Fruit fly (Drosophila melanogaster) whole organism, embryonic: ENCODE data around the gene CG12659.

Experiments used
- Abd-B ChIP-seq: fragments of 200-800 bp; sonication (Bioruptor generic); optimal IDR thresholded peaks from 2 replicates; lab custom pipeline; 2018; ENCODE audit warnings: missing biosample characterization, mild to moderate bottlenecking, missing genetic modification characterization, moderate library complexity
- Aef1 ChIP-seq: fragments of 200-800 bp; sonication (Bioruptor generic); IDR thresholded peaks from 3 replicates; pipeline ENCODE4 v1.3.6; 2022; ENCODE audit warnings: missing biosample characterization, missing genetic modification characterization
- Blimp-1 ChIP-seq: fragments of 200-800 bp; sonication (Bioruptor generic); optimal IDR thresholded peaks from 3 replicates; lab custom pipeline; 2018; ENCODE audit warnings: missing biosample characterization, missing genetic modification characterization, mild to moderate bottlenecking, moderate library complexity, missing genetic modification reagents
- C15 ChIP-seq: fragments of 200-800 bp; sonication (Bioruptor generic); IDR thresholded peaks from 3 replicates; pipeline ENCODE4 v1.3.6; 2022; ENCODE audit warnings: missing biosample characterization, missing genetic modification characterization
- CG10209 ChIP-seq: fragments of 200-800 bp; sonication (Bioruptor generic); optimal IDR thresholded peaks from 3 replicates; lab custom pipeline; 2017; ENCODE audit warnings: missing biosample characterization, mild to moderate bottlenecking, missing genetic modification characterization, missing genetic modification reagents
- CG12391 ChIP-seq: fragments of 200-800 bp; sonication (Bioruptor generic); optimal IDR thresholded peaks from 3 replicates; lab custom pipeline; 2018; ENCODE audit warnings: missing biosample characterization, mild to moderate bottlenecking, missing genetic modification characterization, moderate library complexity
- CG12769 ChIP-seq: fragments of 200-800 bp; sonication (Bioruptor generic); optimal IDR thresholded peaks from 2 replicates; lab custom pipeline; 2019; ENCODE audit warnings: missing biosample characterization, mild to moderate bottlenecking, missing genetic modification characterization, moderate library complexity
- CG12942 ChIP-seq: fragments of 200-800 bp; sonication (Bioruptor generic); optimal IDR thresholded peaks from 3 replicates; lab custom pipeline; 2016; ENCODE audit warnings: missing biosample characterization, missing genetic modification characterization
- CG13624 ChIP-seq: fragments of 200-800 bp; sonication (Bioruptor generic); optimal IDR thresholded peaks from 2 replicates; lab custom pipeline; 2016; ENCODE audit warnings: missing biosample characterization, missing genetic modification characterization
- CG14050 ChIP-seq: fragments of 200-800 bp; sonication (Bioruptor generic); IDR thresholded peaks from 3 replicates; pipeline ENCODE4 v1.3.6; 2022; ENCODE audit warnings: missing biosample characterization, missing genetic modification characterization
- CG14441 ChIP-seq: fragments of 200-800 bp; sonication (Bioruptor generic); IDR thresholded peaks from 2 replicates; pipeline ENCODE4 v1.3.6; 2022; ENCODE audit warnings: missing biosample characterization, missing genetic modification characterization
- CG14710 ChIP-seq: fragments of 200-800 bp; sonication (Bioruptor generic); optimal IDR thresholded peaks from 3 replicates; lab custom pipeline; 2019; ENCODE audit warnings: missing biosample characterization, mild to moderate bottlenecking, missing genetic modification characterization, moderate library complexity
- CG15479 ChIP-seq: fragments of 200-800 bp; sonication (Bioruptor generic); optimal IDR thresholded peaks from 3 replicates; lab custom pipeline; 2019; ENCODE audit warnings: missing biosample characterization, mild to moderate bottlenecking, missing genetic modification characterization, moderate library complexity
- CG17328 ChIP-seq: fragments of 200-800 bp; sonication (Bioruptor generic); IDR thresholded peaks from 2 replicates; pipeline ENCODE4 v1.3.6; 2022; ENCODE audit warnings: missing biosample characterization, missing genetic modification characterization
- CG17568 ChIP-seq: fragments of 200-800 bp; sonication (Bioruptor generic); optimal IDR thresholded peaks from 2 replicates; lab custom pipeline; 2018; ENCODE audit warnings: missing biosample characterization, mild to moderate bottlenecking, missing genetic modification characterization, moderate library complexity
- CG18599 ChIP-seq: fragments of 200-800 bp; sonication (Bioruptor generic); optimal IDR thresholded peaks from 3 replicates; lab custom pipeline; 2017; ENCODE audit warnings: missing biosample characterization, missing genetic modification characterization, mild to moderate bottlenecking, moderate library complexity, missing genetic modification reagents
- CG33557 ChIP-seq: fragments of 200-800 bp; sonication (Bioruptor generic); optimal IDR thresholded peaks from 2 replicates; lab custom pipeline; 2019; ENCODE audit warnings: missing biosample characterization, mild to moderate bottlenecking, missing genetic modification characterization, moderate library complexity
- CG3847 ChIP-seq: fragments of 200-800 bp; sonication (Bioruptor generic); IDR thresholded peaks from 2 replicates; pipeline ENCODE4 v1.3.6; 2022; ENCODE audit warnings: missing biosample characterization, missing genetic modification characterization
- CG6654 ChIP-seq: fragments of 200-800 bp; sonication (Bioruptor generic); optimal IDR thresholded peaks from 2 replicates; lab custom pipeline; 2017; ENCODE audit warnings: missing biosample characterization, mild to moderate bottlenecking, missing genetic modification characterization
- CG8944 ChIP-seq: fragments of 200-800 bp; sonication (Bioruptor generic); optimal IDR thresholded peaks from 3 replicates; lab custom pipeline; 2016; ENCODE audit warnings: missing biosample characterization, missing genetic modification characterization
- CTCF ChIP-seq: fragments of 200-800 bp; sonication (Bioruptor generic); optimal IDR thresholded peaks from 2 replicates; lab custom pipeline; 2017; ENCODE audit warnings: missing biosample characterization, mild to moderate bottlenecking, missing genetic modification characterization, moderate library complexity
- CrebB ChIP-seq: fragments of 200-800 bp; sonication (Bioruptor generic); optimal IDR thresholded peaks from 3 replicates; lab custom pipeline; 2018; ENCODE audit warnings: missing biosample characterization, mild to moderate bottlenecking, missing genetic modification characterization
- Drgx ChIP-seq: fragments of 200-800 bp; sonication (Bioruptor generic); IDR thresholded peaks from 2 replicates; pipeline ENCODE4 v1.3.6; 2022; ENCODE audit warnings: missing biosample characterization, missing genetic modification characterization
- Fer3 ChIP-seq: fragments of 200-800 bp; sonication (Bioruptor generic); optimal IDR thresholded peaks from 2 replicates; lab custom pipeline; 2018; ENCODE audit warnings: missing biosample characterization, mild to moderate bottlenecking, missing genetic modification characterization, moderate library complexity
- HLH54F ChIP-seq: fragments of 200-800 bp; sonication (Bioruptor generic); optimal IDR thresholded peaks from 3 replicates; lab custom pipeline; 2016; ENCODE audit warnings: missing biosample characterization, missing genetic modification characterization
- Hey ChIP-seq: fragments of 200-800 bp; sonication (Bioruptor generic); optimal IDR thresholded peaks from 3 replicates; lab custom pipeline; 2018; ENCODE audit warnings: missing biosample characterization, mild to moderate bottlenecking, missing genetic modification characterization
- Mad ChIP-seq: fragments of 200-800 bp; sonication (Bioruptor generic); optimal IDR thresholded peaks from 2 replicates; lab custom pipeline; 2016; ENCODE audit warnings: missing biosample characterization, missing genetic modification characterization
- Oli ChIP-seq: fragments of 200-800 bp; sonication (Bioruptor generic); optimal IDR thresholded peaks from 2 replicates; lab custom pipeline; 2018; ENCODE audit warnings: missing biosample characterization, mild to moderate bottlenecking, missing genetic modification characterization, moderate library complexity
- Ssrp ChIP-seq: fragments of 200-800 bp; sonication (Bioruptor generic); optimal IDR thresholded peaks from 2 replicates; lab custom pipeline; 2018; ENCODE audit warnings: missing biosample characterization, mild to moderate bottlenecking, missing genetic modification characterization, moderate library complexity
- az2 ChIP-seq: fragments of 200-800 bp; sonication (Bioruptor generic); optimal IDR thresholded peaks from 3 replicates; lab custom pipeline; 2016; ENCODE audit warnings: missing biosample characterization, missing genetic modification characterization
- corto ChIP-seq: fragments of 200-800 bp; sonication (Bioruptor generic); optimal IDR thresholded peaks from 2 replicates; lab custom pipeline; 2016; ENCODE audit warnings: missing biosample characterization, mild to moderate bottlenecking, missing genetic modification characterization, moderate library complexity
- dati ChIP-seq: fragments of 200-800 bp; sonication (Bioruptor generic); IDR thresholded peaks from 2 replicates; pipeline ENCODE4 v1.3.6; 2022; ENCODE audit warnings: missing biosample characterization, missing genetic modification characterization
- disco-r ChIP-seq: fragments of 200-800 bp; sonication (Bioruptor generic); optimal IDR thresholded peaks from 2 replicates; lab custom pipeline; 2016; ENCODE audit warnings: missing biosample characterization, missing genetic modification characterization
- fd96Cb ChIP-seq: fragments of 200-800 bp; sonication (Bioruptor generic); optimal IDR thresholded peaks from 2 replicates; lab custom pipeline; 2018; ENCODE audit warnings: missing biosample characterization, mild to moderate bottlenecking, missing genetic modification characterization, moderate library complexity
- ftz-f1 ChIP-seq: fragments of 200-800 bp; sonication (Bioruptor generic); optimal IDR thresholded peaks from 2 replicates; lab custom pipeline; 2016; ENCODE audit warnings: missing biosample characterization, missing genetic modification characterization
- fu2 ChIP-seq: fragments of 200-800 bp; sonication (Bioruptor generic); optimal IDR thresholded peaks from 2 replicates; lab custom pipeline; 2016; ENCODE audit warnings: missing biosample characterization, missing genetic modification characterization
- gcm ChIP-seq: fragments of 200-800 bp; sonication (Bioruptor generic); optimal IDR thresholded peaks from 2 replicates; lab custom pipeline; 2019; ENCODE audit warnings: missing biosample characterization, mild to moderate bottlenecking, missing genetic modification characterization, moderate library complexity
- gcm2 ChIP-seq: fragments of 200-800 bp; sonication (Bioruptor generic); optimal IDR thresholded peaks from 2 replicates; lab custom pipeline; 2016; ENCODE audit warnings: missing biosample characterization, missing genetic modification characterization
- gfzf ChIP-seq: fragments of 200-800 bp; sonication (Bioruptor generic); optimal IDR thresholded peaks from 2 replicates; lab custom pipeline; 2016; ENCODE audit warnings: missing biosample characterization, mild to moderate bottlenecking, missing genetic modification characterization, moderate library complexity
- hkb ChIP-seq, 2 experiments: fragments of 200-800 bp in 1 of 2; fragments of >200 bp in 1 of 2; sonication (Bioruptor generic) in 1 of 2; IDR thresholded peaks in 1 of 2; optimal IDR thresholded peaks in 1 of 2; 2 replicates each; pipeline versions ENCODE4 v1.3.6 to Lab custom; 2017 to 2022; ENCODE audit warnings: missing biosample characterization in 1 of 2, missing genetic modification characterization in 1 of 2
- mam ChIP-seq: fragments of 200-800 bp; sonication (Bioruptor generic); optimal IDR thresholded peaks from 3 replicates; lab custom pipeline; 2016; ENCODE audit warnings: missing biosample characterization, missing genetic modification characterization
- mld ChIP-seq: fragments of 200-800 bp; sonication (Bioruptor generic); IDR thresholded peaks from 3 replicates; pipeline ENCODE4 v1.3.6; 2022; ENCODE audit warnings: missing biosample characterization, missing genetic modification characterization; ENCODE audit not compliant: partially characterized antibody
- nerfin-2 ChIP-seq: fragments of 200-800 bp; sonication (Bioruptor generic); IDR thresholded peaks from 2 replicates; pipeline ENCODE4 v1.3.6; 2022; ENCODE audit warnings: missing biosample characterization, missing genetic modification characterization; ENCODE audit not compliant: partially characterized antibody
- slbo ChIP-seq: fragments of 200-800 bp; sonication (Bioruptor generic); IDR thresholded peaks from 2 replicates; pipeline ENCODE4 v1.3.6; 2022; ENCODE audit warnings: missing biosample characterization, missing genetic modification characterization
- tll ChIP-seq, 2 experiments: fragments of 200-800 bp in 1 of 2; fragments of >200 bp in 1 of 2; sonication (Bioruptor generic) in 1 of 2; optimal IDR thresholded peaks; 2 replicates each; lab custom pipeline; 2017 to 2019; ENCODE audit warnings: missing biosample characterization in 2 of 2, missing genetic modification characterization in 2 of 2, mild to moderate bottlenecking in 1 of 2, moderate library complexity in 1 of 2
- tup ChIP-seq: fragments of 200-800 bp; sonication (Bioruptor generic); optimal IDR thresholded peaks from 2 replicates; lab custom pipeline; 2016; ENCODE audit warnings: missing biosample characterization, mild to moderate bottlenecking, missing genetic modification characterization, moderate library complexity
- vnd ChIP-seq: fragments of 200-800 bp; sonication (Bioruptor generic); IDR thresholded peaks from 3 replicates; pipeline ENCODE4 v1.3.6; 2022; ENCODE audit warnings: missing biosample characterization, missing genetic modification characterization; ENCODE audit not compliant: partially characterized antibody
- vvl ChIP-seq: fragments of 200-800 bp; sonication (Bioruptor generic); IDR thresholded peaks from 2 replicates; pipeline ENCODE4 v1.3.6; 2022; ENCODE audit warnings: missing biosample characterization, missing genetic modification characterization
- zf30C ChIP-seq: fragments of 200-800 bp; sonication (Bioruptor generic); optimal IDR thresholded peaks from 3 replicates; lab custom pipeline; 2018; ENCODE audit warnings: missing biosample characterization, mild to moderate bottlenecking, missing genetic modification characterization

CG12659 gene

DNA sequence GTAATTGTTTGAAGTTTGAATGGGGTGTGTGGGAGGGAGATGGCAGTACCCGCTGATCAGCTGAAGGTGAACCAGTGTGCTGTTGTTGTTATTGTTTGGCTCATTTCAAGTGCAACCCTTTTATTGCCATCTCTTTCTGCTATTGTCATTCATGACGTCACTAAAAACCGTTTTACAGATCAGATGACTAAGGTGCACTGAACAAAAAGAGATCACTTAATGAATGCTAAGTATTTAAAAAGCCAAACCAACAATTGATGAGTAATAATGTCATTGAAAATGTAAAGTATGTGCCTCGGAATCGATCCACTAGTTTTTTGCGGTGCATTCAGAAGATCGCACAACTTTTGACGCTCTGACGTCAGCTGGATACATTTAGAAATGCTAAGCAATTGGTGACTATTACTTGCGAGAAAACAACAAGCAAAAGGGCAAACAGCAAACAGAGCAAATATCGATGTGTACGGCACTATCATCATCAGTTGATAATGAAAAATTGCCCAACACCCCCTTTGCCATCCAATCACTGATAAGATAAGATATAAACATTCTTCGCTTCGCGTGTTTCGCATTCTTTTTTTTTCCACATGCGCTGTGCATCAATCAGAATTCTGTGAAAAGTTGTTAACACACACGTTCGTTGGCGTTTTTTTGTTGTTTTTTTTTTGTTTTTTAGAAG is 16.7 kb downstream of the CG12659 start (continued):
- peak; percentile 33 for TF ChIP-seq Oli (tag; lab: Kevin White, UChicago)
- no peak for TF ChIP-seq fd96Cb
- peak; percentile 15 for TF ChIP-seq Abd-B (GFP tag; lab: Kevin White, UChicago)
- TF ChIP-seq zf30C, result peak; percentile 36
- no peak for TF ChIP-seq Blimp-1 (GFP tag; lab: Kevin White, UChicago)
- peak; percentile 50 for TF ChIP-seq Drgx (GFP tag; lab: Robert Waterston, UW)
- no peak for TF ChIP-seq Ssrp
- no peak for TF ChIP-seq CG33557 (GFP tag; lab: Kevin White, UChicago)
- TF ChIP-seq tup (GFP tag; lab: Kevin White, UChicago), result no peak
- TF ChIP-seq CG15479, result peak; percentile 36
- TF ChIP-seq ftz-f1 (GFP tag; lab: Kevin White, UChicago), result peak; percentile 40
- TF ChIP-seq vnd (GFP tag; lab: Robert Waterston, UW), result no peak
- TF ChIP-seq HLH54F (GFP tag; lab: Kevin White, UChicago), result peak; percentile 2
- TF ChIP-seq Hey (tag; lab: Kevin White, UChicago), result no peak
- TF ChIP-seq corto (GFP tag; lab: Kevin White, UChicago), result no peak
- peak; percentile 59; the same call in 1 of the 2 replicates for TF ChIP-seq vvl (GFP tag; lab: Robert Waterston, UW)
- no peak for TF ChIP-seq C15
- peak; percentile 26 for TF ChIP-seq CrebB (tag; lab: Kevin White, UChicago)
- TF ChIP-seq CG12391, result peak; percentile 52
- peak; percentile 33 for TF ChIP-seq Fer3 (tag; lab: Kevin White, UChicago)
- peak; percentile 50 for TF ChIP-seq CG12769 (tag; lab: Kevin White, UChicago)
- peak; percentile 26 for TF ChIP-seq mam (GFP tag; lab: Kevin White, UChicago)
- TF ChIP-seq CG3847 (GFP tag; lab: Robert Waterston, UW), result peak; percentile 42
- no peak for TF ChIP-seq az2 (GFP tag; lab: Kevin White, UChicago)
- TF ChIP-seq CG8944, result peak; percentile 6
- TF ChIP-seq CTCF (GFP tag; lab: Kevin White, UChicago), result no peak
- peak; percentile 18 for TF ChIP-seq CG13624 (GFP tag; lab: Kevin White, UChicago)
- TF ChIP-seq gcm2, result no peak
- no peak for TF ChIP-seq hkb (optimal IDR thresholded peaks at IDR 0.05; lab: Kevin White, UChicago)
- peak; percentile 55 for TF ChIP-seq hkb (GFP tag; IDR thresholded peaks at IDR 0.05; lab: Robert Waterston, UW)
- TF ChIP-seq nerfin-2 (GFP tag; lab: Robert Waterston, UW), result no peak
- peak; percentile 44; the same call in 2 of the 3 replicates for TF ChIP-seq Aef1 (GFP tag; lab: Robert Waterston, UW)
- no peak for TF ChIP-seq fu2 (GFP tag; lab: Kevin White, UChicago)
- TF ChIP-seq mld (GFP tag; lab: Robert Waterston, UW), result no peak
- TF ChIP-seq CG6654 (GFP tag; lab: Kevin White, UChicago), result no peak
- TF ChIP-seq slbo (GFP tag; lab: Robert Waterston, UW), result peak; percentile 31
- no peak for TF ChIP-seq CG17568
- no peak for TF ChIP-seq disco-r (GFP tag; lab: Kevin White, UChicago)
- peak; percentile 46; the same call in 1 of the 2 replicates for TF ChIP-seq CG14441 (GFP tag; lab: Robert Waterston, UW)
- TF ChIP-seq tll (GFP tag; optimal IDR thresholded peaks at IDR 0.05; lab: Kevin White, UChicago), result no peak
- no peak for TF ChIP-seq Mad (GFP tag; lab: Kevin White, UChicago)
- TF ChIP-seq CG14050 (GFP tag; lab: Robert Waterston, UW), result no peak
- TF ChIP-seq CG10209 (GFP tag; lab: Kevin White, UChicago), result peak; percentile 13
- no peak for TF ChIP-seq CG14710 (tag; lab: Kevin White, UChicago)
- TF ChIP-seq gcm (GFP tag; lab: Kevin White, UChicago), result peak; percentile 41
- 0 out of 2 replicates have a peak, but pooled peaks have one; percentile 34 for TF ChIP-seq CG17328 (GFP tag; lab: Robert Waterston, UW)
- no peak for TF ChIP-seq CG12942
- 0 out of 2 replicates have a peak, but pooled peaks have one; percentile 3 for TF ChIP-seq dati (GFP tag; lab: Robert Waterston, UW)
- peak; percentile 57 for TF ChIP-seq CG18599 (GFP tag; lab: Kevin White, UChicago)
- no peak for TF ChIP-seq gfzf (GFP tag; lab: Kevin White, UChicago)
